Worm (Caenorhabditis elegans) whole organism, young adult: ENCODE measurements around the gene Y41E3.19.

Experiments used
- B0261.1 ChIP-seq: sonication (generic microtip); optimal IDR thresholded peaks from 2 replicates; lab custom pipeline; 2016; ENCODE audit warnings: mild to moderate bottlenecking, missing genetic modification characterization, moderate library complexity, missing compliant biosample characterization
- F22D6.2 ChIP-seq: sonication (generic microtip); optimal IDR thresholded peaks from 2 replicates; lab custom pipeline; 2016; ENCODE audit warnings: mild to moderate bottlenecking, missing genetic modification characterization, missing compliant biosample characterization
- F52B5.7 ChIP-seq: sonication (generic microtip); optimal IDR thresholded peaks from 2 replicates; lab custom pipeline; 2016; ENCODE audit warnings: mild to moderate bottlenecking, missing genetic modification characterization, missing compliant biosample characterization
- F55B11.4 ChIP-seq: sonication (generic microtip); optimal IDR thresholded peaks from 2 replicates; lab custom pipeline; 2016; ENCODE audit warnings: missing compliant biosample characterization, missing genetic modification characterization, borderline replicate concordance; ENCODE audit not compliant: insufficient read depth
- F57C9.4 ChIP-seq: sonication (generic microtip); optimal IDR thresholded peaks from 2 replicates; lab custom pipeline; 2017; ENCODE audit warnings: mild to moderate bottlenecking, missing genetic modification characterization, missing compliant biosample characterization
- K12H6.12 ChIP-seq: fragments of 200-800 bp; sonication (Bioruptor generic); optimal IDR thresholded peaks from 2 replicates; lab custom pipeline; 2018; ENCODE audit warnings: mild to moderate bottlenecking, missing genetic modification characterization, missing compliant biosample characterization
- T26A5.8 ChIP-seq: sonication (generic microtip); optimal IDR thresholded peaks from 2 replicates; lab custom pipeline; 2016; ENCODE audit warnings: missing genetic modification characterization, missing compliant biosample characterization
- Y53F4B.3 ChIP-seq: fragments of 200-800 bp; sonication (Bioruptor generic); IDR thresholded peaks from 2 replicates; pipeline ENCODE4 v1.3.6; 2022; ENCODE audit warnings: missing genetic modification reagents, missing genetic modification characterization, missing compliant biosample characterization
- Y79H2A.3 ChIP-seq: fragments of 200-800 bp; sonication (Bioruptor generic); conservative IDR thresholded peaks from 2 replicates; pipeline ENCODE4 v1.3.6; 2022; ENCODE audit warnings: missing genetic modification reagents, missing genetic modification characterization, missing compliant biosample characterization
- ZK185.1 ChIP-seq: sonication (generic microtip); optimal IDR thresholded peaks from 2 replicates; lab custom pipeline; 2016; ENCODE audit warnings: mild to moderate bottlenecking, missing genetic modification characterization, missing compliant biosample characterization; ENCODE audit not compliant: poor library complexity, severe bottlenecking
- aptf-2 ChIP-seq: fragments of 200-800 bp; sonication (Bioruptor generic); conservative IDR thresholded peaks from 2 replicates; pipeline ENCODE4 v1.3.6; 2022; ENCODE audit warnings: missing genetic modification reagents, missing genetic modification characterization, missing compliant biosample characterization
- aptf-3 ChIP-seq: fragments of 200-800 bp; sonication (Bioruptor generic); IDR thresholded peaks from 2 replicates; pipeline ENCODE4 v1.3.6; 2022; ENCODE audit warnings: missing genetic modification characterization, missing compliant biosample characterization
- attf-5 ChIP-seq: fragments of 200-800 bp; sonication (Bioruptor generic); optimal IDR thresholded peaks from 2 replicates; lab custom pipeline; 2018; ENCODE audit warnings: mild to moderate bottlenecking, missing genetic modification characterization, missing compliant biosample characterization
- bed-1 ChIP-seq: fragments of 200-800 bp; sonication (Bioruptor generic); IDR thresholded peaks from 2 replicates; pipeline ENCODE4 v1.3.6; 2022; ENCODE audit warnings: missing genetic modification reagents, missing genetic modification characterization, missing compliant biosample characterization
- bed-2 ChIP-seq: fragments of 200-800 bp; sonication (Bioruptor generic); IDR thresholded peaks from 2 replicates; pipeline ENCODE4 v1.3.6; 2022; ENCODE audit warnings: missing genetic modification reagents, missing genetic modification characterization, missing compliant biosample characterization
- cebp-1 ChIP-seq, 2 experiments: fragments of 200-800 bp in 1 of 2; sonication (Bioruptor generic) in 1 of 2; sonication (generic microtip) in 1 of 2; IDR thresholded peaks in 1 of 2; optimal IDR thresholded peaks in 1 of 2; 2 replicates each; pipeline versions ENCODE4 v1.3.6 to Lab custom; 2017 to 2022; ENCODE audit warnings: missing compliant biosample characterization in 2 of 2, missing genetic modification characterization in 2 of 2, mild to moderate bottlenecking in 1 of 2, missing genetic modification reagents in 1 of 2, moderate library complexity in 1 of 2
- cebp-2 ChIP-seq: fragments of 200-800 bp; sonication (Bioruptor generic); IDR thresholded peaks from 2 replicates; pipeline ENCODE4 v1.3.6; 2022; ENCODE audit warnings: missing genetic modification characterization, missing compliant biosample characterization
- ceh-100 ChIP-seq: fragments of 200-800 bp; sonication (Bioruptor generic); IDR thresholded peaks from 2 replicates; pipeline ENCODE4 v1.3.6; 2022; ENCODE audit warnings: missing genetic modification reagents, missing genetic modification characterization, missing compliant biosample characterization
- ceh-79 ChIP-seq: sonication (generic microtip); optimal IDR thresholded peaks from 2 replicates; lab custom pipeline; 2017; ENCODE audit warnings: mild to moderate bottlenecking, missing genetic modification characterization, missing compliant biosample characterization
- ceh-91 ChIP-seq: fragments of 200-800 bp; sonication (Bioruptor generic); IDR thresholded peaks from 2 replicates; pipeline ENCODE4 v1.3.6; 2022; ENCODE audit warnings: missing genetic modification reagents, missing genetic modification characterization, missing compliant biosample characterization
- ets-4 ChIP-seq: fragments of 200-800 bp; sonication (Bioruptor generic); optimal IDR thresholded peaks from 2 replicates; lab custom pipeline; 2018; ENCODE audit warnings: mild to moderate bottlenecking, missing genetic modification characterization, missing compliant biosample characterization
- fkh-3 ChIP-seq: sonication (generic microtip); optimal IDR thresholded peaks from 2 replicates; lab custom pipeline; 2016; ENCODE audit warnings: mild to moderate bottlenecking, missing genetic modification characterization, missing compliant biosample characterization
- hlh-12 ChIP-seq: sonication (generic microtip); optimal IDR thresholded peaks from 2 replicates; lab custom pipeline; 2016; ENCODE audit warnings: missing genetic modification characterization, missing compliant biosample characterization
- lag-1 ChIP-seq: fragments of 200-800 bp; sonication (Bioruptor generic); IDR thresholded peaks from 2 replicates; pipeline ENCODE4 v1.3.6; 2022; ENCODE audit warnings: missing genetic modification reagents, missing genetic modification characterization, missing compliant biosample characterization
- let-526 ChIP-seq: fragments of 200-800 bp; sonication (Bioruptor generic); IDR thresholded peaks from 2 replicates; pipeline ENCODE4 v1.3.6; 2022; ENCODE audit warnings: missing genetic modification reagents, missing genetic modification characterization, missing compliant biosample characterization
- lin-35 ChIP-seq, 3 experiments: fragments of 150-350 bp in 2 of 3; sonication (generic microtip) in 1 of 3; optimal IDR thresholded peaks; 2 replicates each; lab custom pipeline; 2014 to 2018; ENCODE audit warnings: missing biosample characterization in 3 of 3, missing genetic modification characterization in 3 of 3, missing genetic modification reagents in 3 of 3
- lin-54 ChIP-seq: fragments of 200-800 bp; sonication (Bioruptor generic); optimal IDR thresholded peaks from 2 replicates; lab custom pipeline; 2018; ENCODE audit warnings: mild to moderate bottlenecking, missing genetic modification characterization, missing compliant biosample characterization
- lsl-1 ChIP-seq: fragments of 200-800 bp; sonication (Bioruptor generic); optimal IDR thresholded peaks from 2 replicates; lab custom pipeline; 2018; ENCODE audit warnings: mild to moderate bottlenecking, missing genetic modification characterization, moderate library complexity, missing compliant biosample characterization
- mel-28 ChIP-seq: sonication (generic microtip); optimal IDR thresholded peaks from 2 replicates; lab custom pipeline; 2016; ENCODE audit warnings: borderline replicate concordance, mild to moderate bottlenecking, missing genetic modification characterization, missing compliant biosample characterization
- mxl-1 ChIP-seq: sonication (generic microtip); optimal IDR thresholded peaks from 2 replicates; lab custom pipeline; 2016; ENCODE audit warnings: missing genetic modification characterization, missing compliant biosample characterization
- nhr-27 ChIP-seq: fragments of 200-800 bp; sonication (Bioruptor generic); optimal IDR thresholded peaks from 2 replicates; lab custom pipeline; 2018; ENCODE audit warnings: mild to moderate bottlenecking, missing genetic modification characterization, moderate library complexity, missing compliant biosample characterization
- nhr-90 ChIP-seq: sonication (generic microtip); optimal IDR thresholded peaks from 2 replicates; lab custom pipeline; 2016; ENCODE audit warnings: missing genotype, mild to moderate bottlenecking, missing genetic modification characterization, missing compliant biosample characterization
- pbrm-1 ChIP-seq: fragments of 200-800 bp; sonication (Bioruptor generic); IDR thresholded peaks from 2 replicates; pipeline ENCODE4 v1.3.6; 2022; ENCODE audit warnings: missing genetic modification reagents, missing genetic modification characterization, missing compliant biosample characterization
- pha-4 ChIP-seq: fragments of 150-350 bp; sonication (generic microtip); optimal IDR thresholded peaks from 2 replicates; lab custom pipeline; 2014; ENCODE audit warnings: missing biosample characterization, missing genetic modification reagents, missing genetic modification characterization
- rec-8 ChIP-seq, 2 experiments: sonication (generic microtip); optimal IDR thresholded peaks; 2 replicates each; lab custom pipeline; 2016; ENCODE audit warnings: mild to moderate bottlenecking in 2 of 2, missing genetic modification characterization in 2 of 2, missing genetic modification reagents in 2 of 2, missing genotype in 2 of 2, missing biosample characterization in 1 of 2, missing compliant biosample characterization in 1 of 2, moderate library complexity in 1 of 2
- repo-1 ChIP-seq: sonication (generic microtip); optimal IDR thresholded peaks from 2 replicates; lab custom pipeline; 2017; ENCODE audit warnings: mild to moderate bottlenecking, missing genetic modification characterization, missing compliant biosample characterization
- snpc-4 ChIP-seq, 5 experiments: fragments of 150-350 bp in 1 of 5; sonication (generic microtip) in 4 of 5; optimal IDR thresholded peaks; 2 replicates each; lab custom pipeline; 2014 to 2018; ENCODE audit warnings: missing genetic modification characterization in 5 of 5, missing biosample characterization in 3 of 5, antibody characterized with exemption in 2 of 5, mild to moderate bottlenecking in 2 of 5, missing compliant biosample characterization in 2 of 5, missing genotype in 2 of 5, moderate library complexity in 2 of 5, missing genetic modification reagents in 1 of 5
- zfh-2 ChIP-seq: fragments of 200-800 bp; sonication (Bioruptor generic); conservative IDR thresholded peaks from 2 replicates; pipeline ENCODE4 v1.3.6; 2022; ENCODE audit warnings: missing genetic modification reagents, missing genetic modification characterization, missing compliant biosample characterization
- ztf-18 ChIP-seq: sonication (generic microtip); optimal IDR thresholded peaks from 2 replicates; lab custom pipeline; 2016; ENCODE audit warnings: missing genotype, mild to moderate bottlenecking, missing genetic modification characterization, missing compliant biosample characterization
- ztf-22 ChIP-seq: fragments of 200-800 bp; sonication (Bioruptor generic); optimal IDR thresholded peaks from 2 replicates; lab custom pipeline; 2018; ENCODE audit warnings: mild to moderate bottlenecking, missing genetic modification characterization, moderate library complexity, missing compliant biosample characterization

Y41E3.19 gene

DNA sequence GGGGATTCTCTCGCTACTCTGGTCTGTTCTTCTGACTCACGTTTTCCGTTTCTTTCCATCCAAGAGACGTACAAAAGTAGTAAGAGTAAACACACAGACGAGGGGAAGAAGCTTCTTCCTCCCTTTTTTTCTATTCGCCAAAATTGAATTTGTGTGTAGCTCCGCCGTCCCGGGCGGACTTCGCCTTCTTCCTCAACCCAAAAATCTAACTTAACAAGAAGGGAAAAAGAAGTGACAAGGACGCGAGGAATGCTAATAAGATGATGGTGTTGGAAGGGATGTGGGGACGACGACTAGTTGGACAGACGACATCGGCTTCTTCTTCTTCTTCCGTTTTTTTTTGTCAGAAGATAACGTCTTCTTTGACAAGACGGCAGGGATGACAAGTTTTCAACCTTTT lies 38.9 kb upstream of the Y41E3.19 start:
- no peak for TF ChIP-seq nhr-27
- TF ChIP-seq K12H6.12 (tag; lab: Kevin White, UChicago), result peak; percentile 23
- TF ChIP-seq lin-54 (GFP tag; lab: Kevin White, UChicago), result no peak
- TF ChIP-seq bed-2 (GFP tag; lab: Robert Waterston, UW), result no peak
- TF ChIP-seq zfh-2 (GFP tag; lab: Robert Waterston, UW), result peak; percentile 41; the same call in 1 of the 2 replicates
- no peak for TF ChIP-seq attf-5 (GFP tag; lab: Kevin White, UChicago)
- no peak for TF ChIP-seq F22D6.2 (tag; lab: Kevin White, UChicago)
- TF ChIP-seq aptf-3 (GFP tag; lab: Robert Waterston, UW), result no peak

ce11 chrIV:15020958-15021357 lies 35.0 kb upstream of the Y41E3.19 start:
- peak; percentile 12 for TF ChIP-seq K12H6.12 (tag; lab: Kevin White, UChicago)
- TF ChIP-seq ztf-18 (tag; lab: Kevin White, UChicago), result peak; percentile 41
- TF ChIP-seq hlh-12, result no peak
- no peak for TF ChIP-seq F55B11.4 (tag; lab: Kevin White, UChicago)
- TF ChIP-seq lin-35 (GFP tag; optimal IDR thresholded peaks at IDR 0.05; lab: Kevin White, UChicago), result peak in 1 of 3 experiments; percentile 8
- TF ChIP-seq lin-54 (GFP tag; lab: Kevin White, UChicago), result no peak
- no peak for TF ChIP-seq rec-8 (tag; optimal IDR thresholded peaks at IDR 0.05; lab: Kevin White, UChicago)
- TF ChIP-seq let-526 (GFP tag; lab: Robert Waterston, UW), result no peak
- TF ChIP-seq lsl-1 (GFP tag; lab: Kevin White, UChicago), result no peak
- no peak for TF ChIP-seq mel-28
- TF ChIP-seq F52B5.7 (tag; lab: Kevin White, UChicago), result no peak
- no peak for TF ChIP-seq ceh-100
- no peak for TF ChIP-seq nhr-90 (tag; lab: Kevin White, UChicago)
- TF ChIP-seq Y53F4B.3 (GFP tag; lab: Robert Waterston, UW), result no peak
- TF ChIP-seq pbrm-1 (GFP tag; lab: Robert Waterston, UW), result no peak
- TF ChIP-seq zfh-2 (GFP tag; lab: Robert Waterston, UW), result 0 out of 2 replicates have a peak, but pooled peaks have one; percentile 23
- TF ChIP-seq B0261.1 (tag; lab: Kevin White, UChicago), result no peak
- TF ChIP-seq cebp-1 (GFP tag; IDR thresholded peaks at IDR 0.05; lab: Robert Waterston, UW), result no peak
- peak; percentile 19 for TF ChIP-seq cebp-1 (tag; optimal IDR thresholded peaks at IDR 0.05; lab: Kevin White, UChicago)
- TF ChIP-seq cebp-2 (GFP tag; lab: Robert Waterston, UW), result peak; percentile 27; the same call in 1 of the 2 replicates
- TF ChIP-seq, all 124 proteins: peak for 6

DNA sequence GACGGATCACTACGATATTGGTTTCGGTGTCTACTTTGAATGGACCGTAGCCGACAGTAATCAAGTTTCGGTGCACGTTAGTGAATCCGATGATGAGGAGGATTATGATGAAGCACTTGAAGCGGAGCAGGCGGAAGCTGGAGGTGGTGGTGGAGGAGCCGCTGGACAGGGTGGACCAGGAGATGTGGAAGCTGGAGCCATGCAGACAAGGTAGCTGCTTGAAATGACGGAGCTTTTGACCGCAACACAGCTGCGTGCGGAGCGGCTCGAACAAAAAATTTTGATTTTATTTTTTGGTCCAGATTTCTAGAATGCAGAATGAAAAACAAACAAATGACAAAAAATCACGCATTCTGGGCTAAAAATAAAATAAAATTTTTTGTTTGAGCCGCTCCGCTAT lies 31.5 kb upstream of the Y41E3.19 start:
- TF ChIP-seq aptf-2 (GFP tag; lab: Robert Waterston, UW), result no peak
- no peak for TF ChIP-seq bed-1 (GFP tag; lab: Robert Waterston, UW)
- no peak for TF ChIP-seq lag-1 (GFP tag; lab: Robert Waterston, UW)
- TF ChIP-seq fkh-3 (tag; lab: Kevin White, UChicago), result no peak
- peak; percentile 67 for TF ChIP-seq zfh-2 (GFP tag; lab: Robert Waterston, UW)

ce11 chrIV:15025384-15025783 lies 30.5 kb upstream of the Y41E3.19 start, which contains the start of gene fcd-2:
fcd-2 (plus strand) TSS chrIV:15025710.
- no peak for TF ChIP-seq ztf-22
- TF ChIP-seq pha-4 (tag; lab: Kevin White, UChicago), result no peak
- TF ChIP-seq rec-8 (tag; optimal IDR thresholded peaks at IDR 0.05; lab: Kevin White, UChicago), result no peak
- TF ChIP-seq repo-1 (tag; lab: Kevin White, UChicago), result no peak
- TF ChIP-seq T26A5.8 (tag; lab: Kevin White, UChicago), result no peak
- no peak for TF ChIP-seq ceh-79 (tag; lab: Kevin White, UChicago)
- no peak for TF ChIP-seq bed-1 (GFP tag; lab: Robert Waterston, UW)
- no peak for TF ChIP-seq ceh-91 (GFP tag; lab: Robert Waterston, UW)
- no peak for TF ChIP-seq F55B11.4 (tag; lab: Kevin White, UChicago)
- TF ChIP-seq F57C9.4 (tag; lab: Kevin White, UChicago), result no peak
- no peak for TF ChIP-seq ets-4 (GFP tag; lab: Kevin White, UChicago)
- no peak for TF ChIP-seq ZK185.1 (tag; lab: Kevin White, UChicago)
- no peak for TF ChIP-seq lag-1 (GFP tag; lab: Robert Waterston, UW)
- TF ChIP-seq lin-54 (GFP tag; lab: Kevin White, UChicago), result peak; percentile 92
- peak in 2 of 3 experiments; percentile 18 to 74 for TF ChIP-seq lin-35 (GFP tag; optimal IDR thresholded peaks at IDR 0.05; lab: Kevin White, UChicago)
- TF ChIP-seq nhr-90 (tag; lab: Kevin White, UChicago), result no peak
- no peak for TF ChIP-seq Y79H2A.3
- TF ChIP-seq mxl-1 (tag; lab: Kevin White, UChicago), result no peak
- no peak for TF ChIP-seq aptf-3 (GFP tag; lab: Robert Waterston, UW)
- TF ChIP-seq snpc-4 (GFP tag; optimal IDR thresholded peaks at IDR 0.05; lab: Kevin White, UChicago), result peak; percentile 62
- TF ChIP-seq snpc-4 (tag; optimal IDR thresholded peaks at IDR 0.05; lab: Kevin White, UChicago), result peak in 3 of 4 experiments; percentile 60 to 89 (median 73)
